Fruit fly (Drosophila melanogaster): ENCODE results near the gene Taf8.

DNA sequence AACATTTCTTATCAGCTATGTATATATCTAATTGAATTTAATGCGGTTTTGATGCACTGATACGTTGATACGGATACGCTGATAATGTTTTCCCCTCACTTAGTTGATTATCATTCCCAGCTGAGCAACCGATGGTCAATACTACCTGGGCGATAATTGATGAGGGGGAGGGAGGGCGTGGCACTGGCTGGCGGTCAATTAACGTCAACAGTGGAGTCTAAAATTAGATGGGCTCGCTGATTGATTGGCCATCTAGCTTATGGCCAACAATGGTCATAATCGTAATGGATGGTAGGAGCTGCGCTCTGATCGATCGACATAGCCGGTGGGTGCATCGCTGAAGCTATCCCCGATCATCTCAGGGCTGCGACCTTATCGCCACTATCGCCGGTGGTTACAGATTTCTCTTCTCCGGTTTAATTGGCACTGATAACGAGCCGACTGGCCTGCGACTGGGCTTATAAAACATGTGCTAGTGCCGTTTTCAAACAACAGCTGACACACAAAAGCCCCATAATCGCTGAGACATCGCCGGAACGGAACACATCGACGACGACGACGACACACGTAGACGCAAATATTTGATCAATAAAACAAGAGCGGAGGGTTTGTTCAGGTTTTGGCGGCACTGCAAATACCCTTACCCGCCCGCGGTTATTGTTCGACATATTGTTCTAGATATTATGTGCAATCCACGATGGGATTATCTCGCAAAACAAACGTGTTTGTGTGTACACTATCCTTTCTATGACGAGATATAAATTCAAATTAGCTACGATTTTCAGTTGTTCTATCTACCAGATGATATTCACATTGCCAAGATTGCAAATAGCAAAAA is 18.0 kb upstream of the Taf8 start:
- no peak for TF ChIP-seq dmrt93B (GFP tag; optimal IDR thresholded peaks at IDR 0.05)
- TF ChIP-seq Dfd (GFP tag; optimal IDR thresholded peaks at IDR 0.05), result no peak

All from whole organism, wandering third instar larva.